Worm (Caenorhabditis elegans): Measurements from ENCODE around the gene F52F10.2.

The F52F10.2 gene

DNA sequence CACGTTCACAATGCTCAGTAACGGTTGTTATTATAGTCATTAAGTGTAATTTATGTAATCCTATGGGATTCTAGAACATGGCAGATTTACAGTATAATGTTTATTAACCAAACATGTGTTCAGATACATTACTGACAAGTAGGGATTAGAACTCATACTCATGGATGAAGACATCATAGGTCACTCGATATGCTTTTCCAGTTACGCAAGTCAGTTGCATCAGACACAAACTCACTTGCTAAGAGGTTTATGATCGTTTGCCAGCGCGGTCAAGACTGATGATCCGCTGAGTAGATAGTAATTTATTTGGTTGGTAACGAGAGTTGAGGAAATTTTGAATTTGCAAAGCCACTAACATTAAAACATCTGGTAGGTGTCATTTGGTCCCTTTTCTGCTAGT is 26.7 kb downstream of the F52F10.2 start:
- TF ChIP-seq snpc-4 (tag; optimal IDR thresholded peaks at IDR 0.05): no peak
- TF ChIP-seq fkh-10 (GFP tag; optimal IDR thresholded peaks at IDR 0.05): no peak
- no peak for TF ChIP-seq egl-5 (tag; optimal IDR thresholded peaks at IDR 0.05)
- no peak for TF ChIP-seq mml-1 (tag; optimal IDR thresholded peaks at IDR 0.05)
- TF ChIP-seq zag-1 (tag; optimal IDR thresholded peaks at IDR 0.05): no peak
- no peak for TF ChIP-seq nhr-67 (tag; optimal IDR thresholded peaks at IDR 0.05)
- TF ChIP-seq nhr-76 (tag; optimal IDR thresholded peaks at IDR 0.05): no peak
- no peak for TF ChIP-seq fkh-2 (tag; optimal IDR thresholded peaks at IDR 0.05)
- no peak for TF ChIP-seq nhr-77 (tag; optimal IDR thresholded peaks at IDR 0.05)

ce11 chrV:1575493-1576084 is 27.6 kb downstream of the F52F10.2 start:
- TF ChIP-seq nfya-1 (tag; optimal IDR thresholded peaks at IDR 0.05; ENCODE audit: insufficient read depth) (no peak), ztf-4 (tag; optimal IDR thresholded peaks at IDR 0.05) (no peak), zag-1 (tag; optimal IDR thresholded peaks at IDR 0.05) (no peak), ceh-82 (tag; optimal IDR thresholded peaks at IDR 0.05) (no peak), ama-1 (optimal IDR thresholded peaks at IDR 0.05) (no peak), pha-4 (tag; optimal IDR thresholded peaks at IDR 0.05) (no peak), elt-2 (tag; optimal IDR thresholded peaks at IDR 0.05) (no peak), pqm-1 (tag; optimal IDR thresholded peaks at IDR 0.05) (no peak), ceh-9 (tag; optimal IDR thresholded peaks at IDR 0.05) (no peak), lin-15B (tag; optimal IDR thresholded peaks at IDR 0.05) (no peak), daf-12 (tag; optimal IDR thresholded peaks at IDR 0.05) (no peak), nhr-11 (tag; optimal IDR thresholded peaks at IDR 0.05) (no peak), egl-27 (tag; optimal IDR thresholded peaks at IDR 0.05) (no peak), sea-2 (GFP tag; optimal IDR thresholded peaks at IDR 0.05) (no peak), nhr-23 (tag; optimal IDR thresholded peaks at IDR 0.05) (no peak)

DNA sequence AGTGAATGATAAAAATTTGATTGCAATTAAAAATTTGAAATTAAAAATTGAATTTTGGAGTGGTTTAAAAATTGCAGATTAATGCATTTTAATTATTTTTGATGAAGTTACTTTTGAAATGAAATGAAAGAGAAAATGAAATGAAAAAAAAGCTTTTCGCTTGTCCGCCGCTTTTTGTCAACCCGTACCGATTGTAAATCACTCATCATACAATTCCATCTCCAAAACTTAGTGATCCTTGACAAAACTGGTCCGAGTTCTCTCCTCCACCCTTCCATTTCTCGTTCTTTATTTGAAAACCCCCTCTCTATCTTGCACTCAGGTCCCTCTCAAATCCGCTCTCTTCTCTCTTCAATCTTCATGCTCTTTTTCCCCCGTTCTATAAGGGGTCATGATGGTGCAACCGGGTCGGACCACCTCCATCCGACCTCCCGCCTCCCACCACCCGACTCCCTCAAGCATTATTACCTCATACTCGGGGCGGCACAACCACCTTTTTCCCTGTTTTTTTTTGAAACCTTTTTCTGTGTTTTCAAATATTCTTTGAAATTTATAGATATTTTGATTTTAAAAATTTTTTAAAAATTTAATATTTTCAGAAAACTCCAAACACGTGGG is 29.3 kb downstream of the F52F10.2 start:
- TF ChIP-seq elt-2 (tag; optimal IDR thresholded peaks at IDR 0.05) (no peak), mdl-1 (tag; optimal IDR thresholded peaks at IDR 0.05) (no peak), egl-5 (tag; optimal IDR thresholded peaks at IDR 0.05) (no peak), lin-15B (tag; optimal IDR thresholded peaks at IDR 0.05) (no peak), nhr-237 (tag; optimal IDR thresholded peaks at IDR 0.05) (no peak), ztf-4 (tag; optimal IDR thresholded peaks at IDR 0.05) (no peak), unc-62 (GFP tag; optimal IDR thresholded peaks at IDR 0.05) (no peak), nhr-67 (tag; optimal IDR thresholded peaks at IDR 0.05) (no peak), snpc-4 (tag; optimal IDR thresholded peaks at IDR 0.05) (no peak), mml-1 (tag; optimal IDR thresholded peaks at IDR 0.05) (no peak), nhr-28 (tag; optimal IDR thresholded peaks at IDR 0.05) (no peak), nhr-23 (tag; optimal IDR thresholded peaks at IDR 0.05) (no peak), tbx-2 (tag; optimal IDR thresholded peaks at IDR 0.05) (no peak), lsy-12 (tag; optimal IDR thresholded peaks at IDR 0.05) (no peak), egl-27 (tag; optimal IDR thresholded peaks at IDR 0.05) (no peak), elt-3 (tag; optimal IDR thresholded peaks at IDR 0.05) (no peak), nhr-25 (tag; optimal IDR thresholded peaks at IDR 0.05) (no peak), sea-2 (GFP tag; optimal IDR thresholded peaks at IDR 0.05) (no peak), fos-1 (tag; optimal IDR thresholded peaks at IDR 0.05) (no peak)

DNA sequence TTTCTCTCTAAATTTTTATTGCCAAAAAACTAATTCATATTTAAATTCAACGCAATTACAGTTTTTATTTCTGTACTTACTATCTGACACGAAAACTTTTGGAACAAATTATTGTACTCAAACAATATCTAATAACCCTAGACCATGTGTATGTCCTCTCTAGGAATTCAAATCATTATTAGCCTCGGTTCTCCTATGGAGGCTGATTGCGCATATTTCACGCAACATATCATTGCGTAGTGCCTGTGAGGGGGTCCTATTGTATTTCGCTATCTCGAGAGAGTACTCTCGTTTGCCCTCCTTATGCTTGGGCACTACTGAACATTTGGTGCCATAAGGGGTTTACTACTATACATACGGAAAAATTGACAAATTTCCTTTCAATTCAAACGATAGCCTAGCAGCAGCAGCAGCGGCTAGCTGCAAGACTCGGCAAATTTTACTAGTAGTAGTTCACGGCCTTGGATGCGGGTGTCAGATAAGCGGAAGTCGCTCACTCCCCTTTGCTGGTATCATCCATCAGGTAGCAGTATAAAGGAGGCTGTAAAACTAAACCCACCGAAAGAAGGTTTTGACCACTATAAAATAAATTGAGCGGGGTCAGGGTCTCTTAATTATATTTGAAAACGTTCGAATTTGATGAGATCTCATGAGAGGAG is 30.8 kb downstream of the F52F10.2 start:
- no peak for TF ChIP-seq pha-4 (tag; optimal IDR thresholded peaks at IDR 0.05)
- no peak for TF ChIP-seq nhr-43 (tag; optimal IDR thresholded peaks at IDR 0.05; ENCODE audit: poor library complexity, severe bottlenecking)
- no peak for TF ChIP-seq lsy-12 (tag; optimal IDR thresholded peaks at IDR 0.05)
- TF ChIP-seq elt-3 (tag; optimal IDR thresholded peaks at IDR 0.05): no peak
- no peak for TF ChIP-seq pqm-1 (tag; optimal IDR thresholded peaks at IDR 0.05)
- no peak for TF ChIP-seq jun-1 (tag; optimal IDR thresholded peaks at IDR 0.05)
- no peak for TF ChIP-seq ceh-82 (tag; optimal IDR thresholded peaks at IDR 0.05)
- no peak for TF ChIP-seq ama-1 (optimal IDR thresholded peaks at IDR 0.05)
- TF ChIP-seq egl-5 (tag; optimal IDR thresholded peaks at IDR 0.05): no peak
- no peak for TF ChIP-seq nhr-237 (tag; optimal IDR thresholded peaks at IDR 0.05)
- TF ChIP-seq fos-1 (tag; optimal IDR thresholded peaks at IDR 0.05): no peak
- no peak for TF ChIP-seq daf-12 (tag; optimal IDR thresholded peaks at IDR 0.05)
- no peak for TF ChIP-seq egl-27 (tag; optimal IDR thresholded peaks at IDR 0.05)
- TF ChIP-seq ceh-28 (tag; optimal IDR thresholded peaks at IDR 0.05): no peak
- TF ChIP-seq nhr-23 (tag; optimal IDR thresholded peaks at IDR 0.05): no peak
- no peak for TF ChIP-seq nhr-25 (tag; optimal IDR thresholded peaks at IDR 0.05)
- no peak for TF ChIP-seq nfya-1 (tag; optimal IDR thresholded peaks at IDR 0.05; ENCODE audit: insufficient read depth)
- no peak for TF ChIP-seq tbx-2 (tag; optimal IDR thresholded peaks at IDR 0.05)
